Worm (Caenorhabditis elegans): ENCODE measurements around the gene str-185.
A peak's percentile ranks its signal among the peaks of the same experiment; 100 is the strongest.

Gene str-185

ce11 chrIV:4473767-4474166 is 44.0 kb upstream of the str-185 start (continued):
- no peak for TF ChIP-seq hsf-1 (GFP tag; IDR thresholded peaks at IDR 0.05)
- TF ChIP-seq egl-18 (GFP tag; IDR thresholded peaks at IDR 0.05), result no peak
- no peak for TF ChIP-seq Y95B8A.8 (GFP tag; IDR thresholded peaks at IDR 0.05)
- no peak for TF ChIP-seq attf-5 (GFP tag; optimal IDR thresholded peaks at IDR 0.05)
- peak; percentile 56 for TF ChIP-seq F52B5.7 (tag; optimal IDR thresholded peaks at IDR 0.05)
- no peak for TF ChIP-seq snpc-4 (GFP tag; optimal IDR thresholded peaks at IDR 0.05)
- no peak for TF ChIP-seq snpc-4 (tag; optimal IDR thresholded peaks at IDR 0.05)
- no peak for TF ChIP-seq tlf-1 (GFP tag; optimal IDR thresholded peaks at IDR 0.05)
- no peak for TF ChIP-seq ztf-18 (tag; optimal IDR thresholded peaks at IDR 0.05)
- no peak for TF ChIP-seq zim-3 (tag; optimal IDR thresholded peaks at IDR 0.05)
- TF ChIP-seq nhr-27 (tag; optimal IDR thresholded peaks at IDR 0.05), result no peak
- TF ChIP-seq Y67H2A.10 (GFP tag; conservative IDR thresholded peaks at IDR 0.05), result no peak
- TF ChIP-seq atf-7 (tag; optimal IDR thresholded peaks at IDR 0.05), result peak; percentile 60
- TF ChIP-seq ztf-26 (tag; optimal IDR thresholded peaks at IDR 0.05), result peak; percentile 50
- no peak for TF ChIP-seq hlh-26 (GFP tag; conservative IDR thresholded peaks at IDR 0.05)
- TF ChIP-seq Y53F4B.3 (GFP tag; IDR thresholded peaks at IDR 0.05), result no peak
- no peak for TF ChIP-seq attf-3 (GFP tag; conservative IDR thresholded peaks at IDR 0.05)
- no peak for TF ChIP-seq F57A8.1 (GFP tag; optimal IDR thresholded peaks at IDR 0.05)
- no peak for TF ChIP-seq F10E7.11 (tag; optimal IDR thresholded peaks at IDR 0.05)
- no peak for TF ChIP-seq ztf-22 (GFP tag; optimal IDR thresholded peaks at IDR 0.05)
- TF ChIP-seq lin-40 (tag; optimal IDR thresholded peaks at IDR 0.05), result no peak
- peak; percentile 51; the same call in 1 of the 2 replicates for TF ChIP-seq dox-1 (GFP tag; IDR thresholded peaks at IDR 0.05)
- TF ChIP-seq ceh-58 (GFP tag; IDR thresholded peaks at IDR 0.05), result no peak
- TF ChIP-seq rec-8 (tag; optimal IDR thresholded peaks at IDR 0.05), result no peak
- no peak for TF ChIP-seq D2030.7 (GFP tag; IDR thresholded peaks at IDR 0.05)
- peak; percentile 45 for TF ChIP-seq athp-1 (tag; optimal IDR thresholded peaks at IDR 0.05)
- no peak for TF ChIP-seq ztf-6 (GFP tag; IDR thresholded peaks at IDR 0.05)
- TF ChIP-seq ama-1 (optimal IDR thresholded peaks at IDR 0.05), result no peak
- no peak for TF ChIP-seq ama-1 (GFP tag; optimal IDR thresholded peaks at IDR 0.05)
- no peak for TF ChIP-seq mel-28 (tag; optimal IDR thresholded peaks at IDR 0.05; ENCODE audit: borderline replicate concordance)
- no peak for TF ChIP-seq fkh-3 (tag; optimal IDR thresholded peaks at IDR 0.05)
- 0 out of 2 replicates have a peak, but pooled peaks have one; percentile 26 for TF ChIP-seq mcd-1 (GFP tag; IDR thresholded peaks at IDR 0.05)
- peak; percentile 12; the same call in 1 of the 2 replicates for TF ChIP-seq K11D2.4 (GFP tag; IDR thresholded peaks at IDR 0.05)
- no peak for TF ChIP-seq unc-130 (GFP tag; optimal IDR thresholded peaks at IDR 0.05)
- TF ChIP-seq F57C9.4 (tag; optimal IDR thresholded peaks at IDR 0.05), result no peak
- peak; percentile 30 for TF ChIP-seq chd-7 (tag; optimal IDR thresholded peaks at IDR 0.05)
- no peak for TF ChIP-seq cebp-2 (GFP tag; IDR thresholded peaks at IDR 0.05)
- TF ChIP-seq hmg-20 (GFP tag; IDR thresholded peaks at IDR 0.05), result no peak
- no peak for TF ChIP-seq xnd-1 (tag; optimal IDR thresholded peaks at IDR 0.05)
- TF ChIP-seq F22D6.2 (tag; optimal IDR thresholded peaks at IDR 0.05), result no peak
- TF ChIP-seq gei-17 (GFP tag; optimal IDR thresholded peaks at IDR 0.05), result no peak
- no peak for TF ChIP-seq die-1 (tag; optimal IDR thresholded peaks at IDR 0.05)
- no peak for TF ChIP-seq lsl-1 (GFP tag; optimal IDR thresholded peaks at IDR 0.05)
- no peak for TF ChIP-seq F23B12.7 (tag; optimal IDR thresholded peaks at IDR 0.05; ENCODE audit: insufficient read depth)
- TF ChIP-seq mxl-1 (tag; optimal IDR thresholded peaks at IDR 0.05), result no peak
- TF ChIP-seq B0019.2 (GFP tag; conservative IDR thresholded peaks at IDR 0.05), result no peak
- no peak for TF ChIP-seq mes-4 (tag; optimal IDR thresholded peaks at IDR 0.05)
- no peak for TF ChIP-seq ccch-3 (GFP tag; optimal IDR thresholded peaks at IDR 0.05)
- TF ChIP-seq ceh-100 (GFP tag; IDR thresholded peaks at IDR 0.05), result no peak
- TF ChIP-seq egl-44 (GFP tag; IDR thresholded peaks at IDR 0.05), result no peak
- TF ChIP-seq unc-62 (GFP tag; optimal IDR thresholded peaks at IDR 0.05), result no peak
